Fruit fly (Drosophila melanogaster): ENCODE results near the gene Nepl13.

dm6 chr3R:22710662-22711061 lies 50.2 kb downstream of the Nepl13 start, which contains the start of gene CG4907:
- TF ChIP-seq CG17806 (tag; optimal IDR thresholded peaks at IDR 0.05) = no peak
- TF ChIP-seq EcR (GFP tag; optimal IDR thresholded peaks at IDR 0.05) = no peak
- no peak for TF ChIP-seq CG32121 (GFP tag; IDR thresholded peaks at IDR 0.05)

Data from whole organism, pupa.